6 fruit fly cellular contexts compared by ENCODE assay signal in genomic region chr3R:5592009-5592572, dm6.
TF ChIP-seq lines count a peak whose summit lies in the region.

No protein-coding gene starts in this region.

- no peak for TF ChIP-seq CTCF in whole organism, embryonic (GFP tag; optimal IDR thresholded peaks at IDR 0.05; lab: Kevin White, UChicago)

TF ChIP-seq in whole organism, 6 proteins besides CTCF, POLR2A, EP300 and RAD21:
- TF ChIP-seq CG8478 (optimal IDR thresholded peaks at IDR 0.05; lab: Kevin White, UChicago) (peak; percentile 49), EcR (GFP tag; optimal IDR thresholded peaks at IDR 0.05; lab: Kevin White, UChicago) (no peak)

TF ChIP-seq in whole organism, adult, 20 proteins besides CTCF, POLR2A, EP300 and RAD21 (continues in another document):
- peak; percentile 74 for TF ChIP-seq pad (GFP tag; optimal IDR thresholded peaks at IDR 0.05; lab: Kevin White, UChicago)
- no peak for TF ChIP-seq CG7045 (GFP tag; optimal IDR thresholded peaks at IDR 0.05; lab: Kevin White, UChicago)
- no peak for TF ChIP-seq CG5204 (GFP tag; optimal IDR thresholded peaks at IDR 0.05; lab: Kevin White, UChicago)
- peak; percentile 16 for TF ChIP-seq CG7101 (tag; optimal IDR thresholded peaks at IDR 0.05; lab: Kevin White, UChicago)
- TF ChIP-seq cic (GFP tag; optimal IDR thresholded peaks at IDR 0.05; lab: Kevin White, UChicago), result peak; percentile 67
- TF ChIP-seq Clk (GFP tag; optimal IDR thresholded peaks at IDR 0.05; lab: Kevin White, UChicago), result no peak
- peak; percentile 62 for TF ChIP-seq Mnt (GFP tag; optimal IDR thresholded peaks at IDR 0.05; lab: Kevin White, UChicago)
- TF ChIP-seq kay (GFP tag; lab: Kevin White, UChicago; ENCODE audit: borderline replicate concordance), result no peak
- TF ChIP-seq CG12768 (GFP tag; optimal IDR thresholded peaks at IDR 0.05; lab: Kevin White, UChicago), result peak; percentile 41
- peak; percentile 20 for TF ChIP-seq tj (GFP tag; optimal IDR thresholded peaks at IDR 0.05; lab: Kevin White, UChicago)
- TF ChIP-seq CG14711 (tag; optimal IDR thresholded peaks at IDR 0.05; lab: Kevin White, UChicago), result no peak
- no peak for TF ChIP-seq Crg-1 (GFP tag; optimal IDR thresholded peaks at IDR 0.05; lab: Kevin White, UChicago)
- no peak for TF ChIP-seq ovo (GFP tag; optimal IDR thresholded peaks at IDR 0.05; lab: Kevin White, UChicago)
- peak; percentile 15 for TF ChIP-seq bab1 (GFP tag; optimal IDR thresholded peaks at IDR 0.05; lab: Kevin White, UChicago)
- TF ChIP-seq cnc (optimal IDR thresholded peaks at IDR 0.05; lab: Kevin White, UChicago), result no peak
- no peak for TF ChIP-seq toe (GFP tag; optimal IDR thresholded peaks at IDR 0.05; lab: Kevin White, UChicago)
- no peak for TF ChIP-seq Hr96 (GFP tag; optimal IDR thresholded peaks at IDR 0.05; lab: Kevin White, UChicago)
- no peak for TF ChIP-seq CG11617 (GFP tag; optimal IDR thresholded peaks at IDR 0.05; lab: Kevin White, UChicago)

TF ChIP-seq in whole organism, embryonic, 481 proteins besides CTCF, POLR2A, EP300 and RAD21 (continues in another document):
- TF ChIP-seq sug (tag; optimal IDR thresholded peaks at IDR 0.05; lab: Kevin White, UChicago) (peak; percentile 57), ci (GFP tag; IDR thresholded peaks at IDR 0.05; lab: Robert Waterston, UW) (no peak), CG17385 (GFP tag; optimal IDR thresholded peaks at IDR 0.05; lab: Kevin White, UChicago) (no peak), phol (tag; optimal IDR thresholded peaks at IDR 0.05; lab: Kevin White, UChicago) (peak; percentile 28), Ets65A (GFP tag; lab: Kevin White, UChicago) (no peak), CG15011 (GFP tag; optimal IDR thresholded peaks at IDR 0.05; lab: Kevin White, UChicago) (no peak), Dbx (GFP tag; IDR thresholded peaks at IDR 0.05; lab: Robert Waterston, UW) (no peak), CG15269 (tag; optimal IDR thresholded peaks at IDR 0.05; lab: Kevin White, UChicago) (no peak), CG9437 (GFP tag; optimal IDR thresholded peaks at IDR 0.05; lab: Kevin White, UChicago) (peak; percentile 97), Nf-YC (tag; optimal IDR thresholded peaks at IDR 0.05; lab: Kevin White, UChicago) (peak; percentile 63), insv (GFP tag; optimal IDR thresholded peaks at IDR 0.05; lab: Kevin White, UChicago) (peak; percentile 43 to 88), cad (GFP tag; optimal IDR thresholded peaks at IDR 0.05; lab: Kevin White, UChicago) (peak; percentile 39), corto (GFP tag; optimal IDR thresholded peaks at IDR 0.05; lab: Kevin White, UChicago) (no peak), H2.0 (GFP tag; IDR thresholded peaks at IDR 0.05; lab: Robert Waterston, UW) (no peak), lov (optimal IDR thresholded peaks at IDR 0.05; lab: Kevin White, UChicago) (no peak), lov (GFP tag; IDR thresholded peaks at IDR 0.05; lab: Robert Waterston, UW) (no peak), HmgZ (tag; optimal IDR thresholded peaks at IDR 0.05; lab: Kevin White, UChicago) (peak; percentile 31), CG4404 (GFP tag; IDR thresholded peaks at IDR 0.05; lab: Robert Waterston, UW) (no peak), ems (GFP tag; optimal IDR thresholded peaks at IDR 0.05; lab: Kevin White, UChicago) (no peak), ken (GFP tag; IDR thresholded peaks at IDR 0.05; lab: Robert Waterston, UW) (no peak)

TF ChIP-seq in whole organism, prepupa, 60 proteins besides CTCF, POLR2A, EP300 and RAD21:
- TF ChIP-seq Eip78C (GFP tag; lab: Kevin White, UChicago), result peak; percentile 52
- TF ChIP-seq Met (GFP tag; optimal IDR thresholded peaks at IDR 0.05; lab: Kevin White, UChicago), result no peak
- peak; percentile 93 for TF ChIP-seq svp (GFP tag; lab: Kevin White, UChicago)
- no peak for TF ChIP-seq Sox102F (GFP tag; optimal IDR thresholded peaks at IDR 0.05; lab: Kevin White, UChicago)
- no peak for TF ChIP-seq Lpt (GFP tag; optimal IDR thresholded peaks at IDR 0.05; lab: Kevin White, UChicago)
- no peak for TF ChIP-seq Sox14 (GFP tag; optimal IDR thresholded peaks at IDR 0.05; lab: Kevin White, UChicago)
- TF ChIP-seq fkh (GFP tag; optimal IDR thresholded peaks at IDR 0.05; lab: Kevin White, UChicago), result peak; percentile 53

TF ChIP-seq in whole organism, pupa, 21 proteins besides CTCF, POLR2A, EP300 and RAD21:
- peak; percentile 30 for TF ChIP-seq EcR (GFP tag; optimal IDR thresholded peaks at IDR 0.05; lab: Kevin White, UChicago)
- 0 out of 3 replicates have a peak, but pooled peaks have one; percentile 34 for TF ChIP-seq CG4496 (GFP tag; IDR thresholded peaks at IDR 0.05; lab: Robert Waterston, UW)
- no peak for TF ChIP-seq Pif1A (GFP tag; optimal IDR thresholded peaks at IDR 0.05; lab: Kevin White, UChicago)
- no peak for TF ChIP-seq CG8159 (tag; optimal IDR thresholded peaks at IDR 0.05; lab: Kevin White, UChicago)
- no peak for TF ChIP-seq CG13204 (GFP tag; optimal IDR thresholded peaks at IDR 0.05; lab: Kevin White, UChicago)
- TF ChIP-seq Ets98B (GFP tag; IDR thresholded peaks at IDR 0.05; lab: Robert Waterston, UW), result no peak
- no peak for TF ChIP-seq D1 (tag; optimal IDR thresholded peaks at IDR 0.05; lab: Kevin White, UChicago)
- TF ChIP-seq CG14655 (GFP tag; optimal IDR thresholded peaks at IDR 0.05; lab: Kevin White, UChicago), result no peak
- TF ChIP-seq CG10348 (GFP tag; IDR thresholded peaks at IDR 0.05; lab: Robert Waterston, UW), result no peak
- no peak for TF ChIP-seq CG15710 (tag; optimal IDR thresholded peaks at IDR 0.05; lab: Kevin White, UChicago)
- no peak for TF ChIP-seq CG12605 (GFP tag; IDR thresholded peaks at IDR 0.05; lab: Robert Waterston, UW)

TF ChIP-seq in whole organism, wandering third instar larva, 38 proteins besides CTCF, POLR2A, EP300 and RAD21:
- TF ChIP-seq Mio (GFP tag; optimal IDR thresholded peaks at IDR 0.05; lab: Kevin White, UChicago) (no peak), Rel (GFP tag; optimal IDR thresholded peaks at IDR 0.05; lab: Kevin White, UChicago) (no peak), Rel (tag; optimal IDR thresholded peaks at IDR 0.05; lab: Kevin White, UChicago) (peak; percentile 44), CrebA (GFP tag; optimal IDR thresholded peaks at IDR 0.05; lab: Kevin White, UChicago; ENCODE audit: borderline replicate concordance) (no peak), OdsH (GFP tag; optimal IDR thresholded peaks at IDR 0.05; lab: Kevin White, UChicago) (no peak)
